Fruit fly (Drosophila melanogaster) whole organism, embryonic: ENCODE data around the gene CG11456.

Experiments used
- CG10209 ChIP-seq: fragments of 200-800 bp; sonication (Bioruptor generic); optimal IDR thresholded peaks from 3 replicates; lab custom pipeline; 2017; ENCODE audit warnings: missing biosample characterization, mild to moderate bottlenecking, missing genetic modification characterization, missing genetic modification reagents
- CG12659 ChIP-seq: fragments of 200-800 bp; sonication (Bioruptor generic); optimal IDR thresholded peaks from 3 replicates; lab custom pipeline; 2017; ENCODE audit warnings: mild to moderate bottlenecking, missing biosample characterization, missing genetic modification reagents, missing genetic modification characterization
- CG17359 ChIP-seq: fragments of 200-800 bp; sonication (Bioruptor generic); optimal IDR thresholded peaks from 3 replicates; lab custom pipeline; 2018; ENCODE audit warnings: missing biosample characterization, mild to moderate bottlenecking, missing genetic modification characterization, moderate library complexity
- CG8281 ChIP-seq: fragments of 200-800 bp; sonication (Bioruptor generic); optimal IDR thresholded peaks from 2 replicates; lab custom pipeline; 2018; ENCODE audit warnings: missing biosample characterization, mild to moderate bottlenecking, missing genetic modification characterization, moderate library complexity
- Dip2 ChIP-seq: fragments of 200-800 bp; sonication (Bioruptor generic); IDR thresholded peaks from 2 replicates; pipeline ENCODE4 v1.3.6; 2022; ENCODE audit warnings: missing biosample characterization, missing genetic modification characterization
- Dp ChIP-seq: fragments of 200-800 bp; sonication (Bioruptor generic); optimal IDR thresholded peaks from 2 replicates; lab custom pipeline; 2018; ENCODE audit warnings: missing biosample characterization, mild to moderate bottlenecking, missing genetic modification characterization, moderate library complexity
- Usf ChIP-seq: fragments of 200-800 bp; sonication (Bioruptor generic); optimal IDR thresholded peaks from 2 replicates; lab custom pipeline; 2017; ENCODE audit warnings: missing genotype, missing biosample characterization, missing genetic modification characterization
- YL-1 ChIP-seq: fragments of 200-800 bp; sonication (Bioruptor generic); optimal IDR thresholded peaks from 3 replicates; lab custom pipeline; 2017; ENCODE audit warnings: missing biosample characterization, mild to moderate bottlenecking, missing genetic modification characterization
- gcm ChIP-seq: fragments of 200-800 bp; sonication (Bioruptor generic); optimal IDR thresholded peaks from 2 replicates; lab custom pipeline; 2019; ENCODE audit warnings: missing biosample characterization, mild to moderate bottlenecking, missing genetic modification characterization, moderate library complexity
- wek ChIP-seq: fragments of 200-800 bp; sonication (Bioruptor generic); optimal IDR thresholded peaks from 3 replicates; lab custom pipeline; 2018; ENCODE audit warnings: missing biosample characterization, mild to moderate bottlenecking, missing genetic modification characterization, moderate library complexity

- TF ChIP-seq Dip2 (GFP tag; lab: Robert Waterston, UW) (no peak), gcm (no peak), CG8281 (tag; lab: Kevin White, UChicago) (no peak), YL-1 (GFP tag; lab: Kevin White, UChicago) (no peak), CG17359 (tag; lab: Kevin White, UChicago) (no peak), Usf (GFP tag; lab: Kevin White, UChicago) (no peak), Dp (no peak), CG12659 (GFP tag; lab: Kevin White, UChicago) (no peak), CG10209 (GFP tag; lab: Kevin White, UChicago) (no peak), wek (no peak)
Observed at dm6 chr3L:20830361-20830760, 11.4 kb upstream of the CG11456 start.
